Fruit fly (Drosophila melanogaster) whole organism, embryonic: ENCODE measurements around the gene CG43179.
A peak's percentile ranks its signal among the peaks of the same experiment; 100 is the strongest.

Experiments used
- Bgb ChIP-seq: fragments of 200-800 bp; sonication (Bioruptor generic); IDR thresholded peaks from 2 replicates; pipeline ENCODE4 v1.3.6; 2022; ENCODE audit warnings: missing biosample characterization, missing genetic modification characterization; ENCODE audit not compliant: partially characterized antibody
- Blimp-1 ChIP-seq: fragments of 200-800 bp; sonication (Bioruptor generic); optimal IDR thresholded peaks from 3 replicates; lab custom pipeline; 2018; ENCODE audit warnings: missing biosample characterization, missing genetic modification characterization, mild to moderate bottlenecking, moderate library complexity, missing genetic modification reagents
- CG1024 ChIP-seq: fragments of 200-800 bp; sonication (Bioruptor generic); IDR thresholded peaks from 2 replicates; pipeline ENCODE4 v1.3.6; 2022; ENCODE audit warnings: missing biosample characterization, missing genetic modification characterization
- CG10267 ChIP-seq: fragments of 200-800 bp; sonication (Bioruptor generic); optimal IDR thresholded peaks from 2 replicates; lab custom pipeline; 2018; ENCODE audit warnings: missing biosample characterization, mild to moderate bottlenecking, missing genetic modification characterization, moderate library complexity
- CG11398 ChIP-seq: fragments of 200-800 bp; sonication (Bioruptor generic); optimal IDR thresholded peaks from 2 replicates; lab custom pipeline; 2016; ENCODE audit warnings: missing biosample characterization, missing genetic modification characterization
- CG11456 ChIP-seq: fragments of 200-800 bp; sonication (Bioruptor generic); IDR thresholded peaks from 3 replicates; pipeline ENCODE4 v1.3.6; 2022; ENCODE audit warnings: missing biosample characterization, missing genetic modification characterization
- CG13287 ChIP-seq: fragments of 200-800 bp; sonication (Bioruptor generic); IDR thresholded peaks from 2 replicates; pipeline ENCODE4 v1.3.6; 2022; ENCODE audit warnings: missing biosample characterization, missing genetic modification characterization; ENCODE audit not compliant: partially characterized antibody
- CG1603 ChIP-seq: fragments of 200-800 bp; sonication (Bioruptor generic); optimal IDR thresholded peaks from 2 replicates; lab custom pipeline; 2019; ENCODE audit warnings: missing biosample characterization, mild to moderate bottlenecking, missing genetic modification characterization, moderate library complexity
- CG18599 ChIP-seq: fragments of 200-800 bp; sonication (Bioruptor generic); optimal IDR thresholded peaks from 3 replicates; lab custom pipeline; 2017; ENCODE audit warnings: missing biosample characterization, missing genetic modification characterization, mild to moderate bottlenecking, moderate library complexity, missing genetic modification reagents
- CG31365 ChIP-seq: fragments of 200-800 bp; sonication (Bioruptor generic); optimal IDR thresholded peaks from 2 replicates; lab custom pipeline; 2018; ENCODE audit warnings: missing biosample characterization, mild to moderate bottlenecking, missing genetic modification characterization
- CG33213 ChIP-seq: fragments of 200-800 bp; sonication (Bioruptor generic); optimal IDR thresholded peaks from 3 replicates; lab custom pipeline; 2016; ENCODE audit warnings: missing biosample characterization, missing genetic modification characterization
- CG4854 ChIP-seq: fragments of 200-800 bp; sonication (Bioruptor generic); optimal IDR thresholded peaks from 2 replicates; lab custom pipeline; 2016; ENCODE audit warnings: missing biosample characterization, missing genetic modification characterization, inconsistent platforms
- CG5180 ChIP-seq: fragments of 200-800 bp; sonication (Bioruptor generic); optimal IDR thresholded peaks from 3 replicates; lab custom pipeline; 2017; ENCODE audit warnings: missing biosample characterization, missing genetic modification characterization, mild to moderate bottlenecking, moderate library complexity, missing genetic modification reagents
- CG6683 ChIP-seq: fragments of 200-800 bp; sonication (Bioruptor generic); optimal IDR thresholded peaks from 2 replicates; lab custom pipeline; 2017; ENCODE audit warnings: missing biosample characterization, mild to moderate bottlenecking, missing genetic modification characterization, missing genetic modification reagents
- CG8765 ChIP-seq: fragments of 200-800 bp; sonication (Bioruptor generic); IDR thresholded peaks from 2 replicates; pipeline ENCODE4 v1.3.6; 2022; ENCODE audit warnings: missing biosample characterization, missing genetic modification characterization
- Camta ChIP-seq: fragments of 200-800 bp; sonication (Bioruptor generic); optimal IDR thresholded peaks from 2 replicates; lab custom pipeline; 2016; ENCODE audit warnings: missing biosample characterization, missing genetic modification characterization
- Hr78 ChIP-seq, 2 experiments: fragments of 200-800 bp in 1 of 2; fragments of >200 bp in 1 of 2; sonication (Bioruptor generic) in 1 of 2; optimal IDR thresholded peaks; 2 replicates each; lab custom pipeline; 2017 to 2019; ENCODE audit warnings: missing biosample characterization in 2 of 2, missing genetic modification characterization in 2 of 2, mild to moderate bottlenecking in 1 of 2, moderate library complexity in 1 of 2
- MBD-R2 ChIP-seq: fragments of 200-800 bp; sonication (Bioruptor generic); IDR thresholded peaks from 2 replicates; pipeline ENCODE4 v1.3.6; 2022; ENCODE audit warnings: missing biosample characterization, missing genetic modification characterization
- Max ChIP-seq: fragments of 200-800 bp; sonication (Bioruptor generic); optimal IDR thresholded peaks from 2 replicates; lab custom pipeline; 2016; ENCODE audit warnings: missing biosample characterization, mild to moderate bottlenecking, missing genetic modification characterization
- Scr ChIP-seq: fragments of 200-800 bp; sonication (Bioruptor generic); IDR thresholded peaks from 2 replicates; pipeline ENCODE4 v1.3.6; 2022; ENCODE audit warnings: missing biosample characterization, missing genetic modification characterization; ENCODE audit not compliant: partially characterized antibody
- Sox100B ChIP-seq: fragments of 200-800 bp; sonication (Bioruptor generic); optimal IDR thresholded peaks from 3 replicates; lab custom pipeline; 2018; ENCODE audit warnings: missing biosample characterization, mild to moderate bottlenecking, missing genetic modification characterization
- Sox102F ChIP-seq: fragments of 200-800 bp; sonication (Bioruptor generic); optimal IDR thresholded peaks from 2 replicates; lab custom pipeline; 2018; ENCODE audit warnings: missing biosample characterization, mild to moderate bottlenecking, missing genetic modification characterization, moderate library complexity
- Sry-δ ChIP-seq: fragments of 200-800 bp; sonication (Bioruptor generic); optimal IDR thresholded peaks from 2 replicates; lab custom pipeline; 2016; ENCODE audit warnings: missing biosample characterization, missing genetic modification characterization
- Trl ChIP-seq, 3 experiments: fragments of >200 bp in 2 of 3; fragments of 200-800 bp in 1 of 3; sonication (Bioruptor generic) in 1 of 3; optimal IDR thresholded peaks; 2 replicates in 1 of 3; 3 replicates in 2 of 3; lab custom pipeline; 2016 to 2017; ENCODE audit warnings: missing biosample characterization in 1 of 3, missing genetic modification characterization in 1 of 3
- abd-A ChIP-seq: fragments of 200-800 bp; sonication (Bioruptor generic); optimal IDR thresholded peaks from 3 replicates; lab custom pipeline; 2019; ENCODE audit warnings: missing biosample characterization, mild to moderate bottlenecking, missing genetic modification characterization, moderate library complexity
- ap ChIP-seq: fragments of 200-800 bp; sonication (Bioruptor generic); IDR thresholded peaks from 2 replicates; pipeline ENCODE4 v1.3.6; 2022; ENCODE audit warnings: missing biosample characterization, missing genetic modification characterization
- ato ChIP-seq: fragments of 200-800 bp; sonication (Bioruptor generic); IDR thresholded peaks from 2 replicates; pipeline ENCODE4 v1.3.6; 2022; ENCODE audit warnings: missing biosample characterization, missing genetic modification characterization; ENCODE audit not compliant: partially characterized antibody
- az2 ChIP-seq: fragments of 200-800 bp; sonication (Bioruptor generic); optimal IDR thresholded peaks from 3 replicates; lab custom pipeline; 2016; ENCODE audit warnings: missing biosample characterization, missing genetic modification characterization
- bbx ChIP-seq: fragments of 200-800 bp; sonication (Bioruptor generic); IDR thresholded peaks from 2 replicates; pipeline ENCODE4 v1.3.6; 2022; ENCODE audit warnings: missing biosample characterization, missing genetic modification characterization; ENCODE audit not compliant: partially characterized antibody
- bcd ChIP-seq: fragments of 200-800 bp; sonication (Bioruptor generic); optimal IDR thresholded peaks from 2 replicates; lab custom pipeline; 2017; ENCODE audit warnings: missing biosample characterization, mild to moderate bottlenecking, missing genetic modification characterization
- caup ChIP-seq: fragments of 200-800 bp; sonication (Bioruptor generic); optimal IDR thresholded peaks from 3 replicates; lab custom pipeline; 2017; ENCODE audit warnings: missing biosample characterization, mild to moderate bottlenecking, missing genetic modification characterization, moderate library complexity; ENCODE audit not compliant: severe bottlenecking
- chinmo ChIP-seq: fragments of 200-800 bp; sonication (Bioruptor generic); IDR thresholded peaks from 4 replicates; pipeline ENCODE4 v1.3.6; 2022; ENCODE audit warnings: missing biosample characterization, missing genetic modification characterization; ENCODE audit not compliant: partially characterized antibody
- chm ChIP-seq: fragments of 200-800 bp; sonication (Bioruptor generic); IDR thresholded peaks from 2 replicates; pipeline ENCODE4 v1.3.6; 2022; ENCODE audit warnings: missing biosample characterization, missing genetic modification characterization
- gsb ChIP-seq: fragments of 200-800 bp; sonication (Bioruptor generic); IDR thresholded peaks from 2 replicates; pipeline ENCODE4 v1.3.6; 2022; ENCODE audit warnings: missing biosample characterization, missing genetic modification characterization
- hth ChIP-seq: fragments of >200 bp; optimal IDR thresholded peaks from 2 replicates; lab custom pipeline; 2017; ENCODE audit warnings: inconsistent platforms
- mirr ChIP-seq: fragments of 200-800 bp; sonication (Bioruptor generic); optimal IDR thresholded peaks from 3 replicates; lab custom pipeline; 2018; ENCODE audit warnings: missing biosample characterization, mild to moderate bottlenecking, missing genetic modification characterization
- otp ChIP-seq: fragments of 200-800 bp; sonication (Bioruptor generic); IDR thresholded peaks from 3 replicates; pipeline ENCODE4, ENCODE4 v1.3.6; 2022; ENCODE audit warnings: missing biosample characterization, missing genetic modification characterization
- ro ChIP-seq: fragments of 200-800 bp; sonication (Bioruptor generic); IDR thresholded peaks from 2 replicates; pipeline ENCODE4 v1.3.6; 2022; ENCODE audit warnings: missing biosample characterization, missing genetic modification characterization
- row ChIP-seq: fragments of 200-800 bp; sonication (Bioruptor generic); IDR thresholded peaks from 3 replicates; pipeline ENCODE4 v1.3.6; 2022; ENCODE audit warnings: missing biosample characterization, missing genetic modification characterization
- sc ChIP-seq, 3 experiments: fragments of >200 bp in 2 of 3; fragments of 200-800 bp in 1 of 3; sonication (Bioruptor generic) in 1 of 3; optimal IDR thresholded peaks; 2 replicates in 2 of 3; 3 replicates in 1 of 3; lab custom pipeline; 2017; ENCODE audit warnings: mild to moderate bottlenecking in 1 of 3, missing biosample characterization in 1 of 3, missing genetic modification characterization in 1 of 3, missing genetic modification reagents in 1 of 3
- sna ChIP-seq: fragments of 200-800 bp; sonication (Bioruptor generic); IDR thresholded peaks from 2 replicates; pipeline ENCODE4 v1.3.6; 2022; ENCODE audit warnings: missing biosample characterization, missing genetic modification characterization; ENCODE audit not compliant: partially characterized antibody
- sqz ChIP-seq: fragments of 200-800 bp; sonication (Bioruptor generic); optimal IDR thresholded peaks from 3 replicates; lab custom pipeline; 2018; ENCODE audit warnings: missing biosample characterization, mild to moderate bottlenecking, missing genetic modification characterization
- trem ChIP-seq: fragments of 200-800 bp; optimal IDR thresholded peaks from 3 replicates; lab custom pipeline; 2019; ENCODE audit warnings: missing biosample characterization, mild to moderate bottlenecking, missing genetic modification characterization, moderate library complexity
- ttk ChIP-seq: fragments of 200-800 bp; sonication (Bioruptor generic); IDR thresholded peaks from 2 replicates; pipeline ENCODE4 v2.1.2; 2022; ENCODE audit warnings: missing biosample characterization, missing genetic modification characterization
- yki ChIP-seq: fragments of >200 bp; optimal IDR thresholded peaks from 3 replicates; lab custom pipeline; 2018
- z ChIP-seq: fragments of 200-800 bp; sonication (Bioruptor generic); IDR thresholded peaks from 3 replicates; pipeline ENCODE4 v1.3.6; 2022; ENCODE audit warnings: missing biosample characterization, missing genetic modification characterization
- zen ChIP-seq: fragments of 200-800 bp; sonication (Bioruptor generic); optimal IDR thresholded peaks from 3 replicates; lab custom pipeline; 2018; ENCODE audit warnings: missing biosample characterization, mild to moderate bottlenecking, missing genetic modification characterization, moderate library complexity

CG43179 gene

DNA sequence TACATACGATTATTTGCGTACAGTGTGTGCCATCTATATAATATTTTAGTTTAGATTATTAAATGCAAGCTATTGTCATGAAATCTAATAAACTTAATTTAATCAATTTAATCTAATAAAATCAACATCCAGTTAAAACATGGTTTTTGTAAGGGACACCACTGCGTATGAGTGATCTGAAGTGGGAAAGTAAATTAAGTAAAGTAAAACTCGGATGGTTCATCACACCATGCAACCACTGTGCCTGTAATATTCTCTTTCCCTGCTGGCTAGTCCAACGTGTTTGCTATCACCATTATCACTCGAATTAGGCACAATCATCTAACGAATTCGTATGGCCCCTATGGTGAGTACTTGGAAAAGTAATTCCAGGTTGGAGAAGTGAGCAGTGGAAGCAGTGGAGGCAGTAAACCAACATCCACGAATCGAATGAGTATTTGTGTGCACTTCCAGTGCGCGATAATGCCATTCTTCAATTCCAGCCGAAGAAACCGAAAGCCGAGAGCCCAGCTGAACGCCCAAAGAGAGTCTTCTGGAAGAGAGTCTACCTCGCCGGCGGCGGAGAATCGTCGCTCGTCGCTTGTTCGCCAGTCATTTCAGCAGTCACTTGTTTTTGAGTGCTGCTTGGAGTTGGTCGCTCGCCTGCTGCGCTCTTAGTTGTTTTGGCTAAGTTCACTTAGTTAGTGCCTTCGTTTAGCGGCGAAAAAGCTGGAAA is 32.9 kb downstream of the CG43179 start, which contains the start of gene red (continued):
- TF ChIP-seq ap (GFP tag; lab: Robert Waterston, UW) (0 out of 2 replicates have a peak, but pooled peaks have one; percentile 38), abd-A (tag; lab: Kevin White, UChicago) (peak; percentile 35), bbx (GFP tag; lab: Robert Waterston, UW) (no peak), z (GFP tag; lab: Robert Waterston, UW) (peak; percentile 58; the same call in 2 of the 3 replicates), row (GFP tag; lab: Robert Waterston, UW) (peak; percentile 90), bcd (GFP tag; lab: Kevin White, UChicago) (peak; percentile 78), MBD-R2 (GFP tag; lab: Robert Waterston, UW) (peak; percentile 50; the same call in 1 of the 2 replicates), Blimp-1 (peak; percentile 72), Scr (no peak), sqz (GFP tag; lab: Kevin White, UChicago) (peak; percentile 47), sna (GFP tag; lab: Robert Waterston, UW) (no peak), CG1603 (tag; lab: Kevin White, UChicago) (peak; percentile 47), zen (no peak), CG4854 (peak; percentile 34), yki (lab: Kevin White, UChicago) (no peak), otp (GFP tag; lab: Robert Waterston, UW) (peak; percentile 75; the same call in 2 of the 3 replicates), chm (peak; percentile 19; the same call in 1 of the 2 replicates), Max (GFP tag; lab: Kevin White, UChicago) (peak; percentile 79), mirr (GFP tag; lab: Kevin White, UChicago) (peak; percentile 95), Trl (optimal IDR thresholded peaks at IDR 0.05; lab: Kevin White, UChicago) (peak; percentile 70 to 87), Trl (GFP tag; optimal IDR thresholded peaks at IDR 0.05; lab: Kevin White, UChicago) (no peak), CG18599 (GFP tag; lab: Kevin White, UChicago) (peak; percentile 90), CG10267 (tag; lab: Kevin White, UChicago) (peak; percentile 49), Sox102F (peak; percentile 82), gsb (GFP tag; lab: Robert Waterston, UW) (peak; percentile 74), ttk (peak; percentile 70), hth (lab: Kevin White, UChicago) (no peak), trem (tag; lab: Kevin White, UChicago) (peak; percentile 53), CG1024 (GFP tag; lab: Robert Waterston, UW) (0 out of 2 replicates have a peak, but pooled peaks have one; percentile 4), CG13287 (GFP tag; lab: Robert Waterston, UW) (peak; percentile 13; the same call in 1 of the 2 replicates), CG11398 (GFP tag; lab: Kevin White, UChicago) (no peak), CG31365 (tag; lab: Kevin White, UChicago) (peak; percentile 12), Hr78 (GFP tag; optimal IDR thresholded peaks at IDR 0.05; lab: Kevin White, UChicago) (peak in 1 of 2 experiments; percentile 3), CG11456 (GFP tag; lab: Robert Waterston, UW) (peak; percentile 74; the same call in 2 of the 3 replicates), Sox100B (GFP tag; lab: Kevin White, UChicago) (peak; percentile 60), chinmo (peak; percentile 90), caup (peak; percentile 72), Bgb (GFP tag; lab: Robert Waterston, UW) (no peak), CG6683 (GFP tag; lab: Kevin White, UChicago) (peak; percentile 45), CG5180 (GFP tag; lab: Kevin White, UChicago) (peak; percentile 92), sc (optimal IDR thresholded peaks at IDR 0.05; lab: Kevin White, UChicago) (no peak), sc (GFP tag; optimal IDR thresholded peaks at IDR 0.05; lab: Kevin White, UChicago) (no peak), ato (no peak), ro (GFP tag; lab: Robert Waterston, UW) (no peak), az2 (GFP tag; lab: Kevin White, UChicago) (peak; percentile 63), Sry-δ (GFP tag; lab: Kevin White, UChicago) (no peak), Camta (GFP tag; lab: Kevin White, UChicago) (peak; percentile 36), CG33213 (no peak), CG8765 (GFP tag; lab: Robert Waterston, UW) (no peak)
